Fruit fly (Drosophila melanogaster): Measurements from ENCODE around the gene ush.

The ush gene

dm6 chr2L:520331-521000, 44.4 kb downstream of the ush start (continued):
- TF ChIP-seq CG17359 (tag; optimal IDR thresholded peaks at IDR 0.05) (peak; percentile 92), CG13424 (tag; optimal IDR thresholded peaks at IDR 0.05) (peak; percentile 90), CG32532 (GFP tag; IDR thresholded peaks at IDR 0.05) (peak; percentile 53), Deaf1 (tag; optimal IDR thresholded peaks at IDR 0.05) (peak; percentile 66), sens (GFP tag) (peak; percentile 99), nau (GFP tag; optimal IDR thresholded peaks at IDR 0.05) (peak; percentile 75), hkb (optimal IDR thresholded peaks at IDR 0.05) (no peak), hkb (GFP tag; IDR thresholded peaks at IDR 0.05) (peak; percentile 94), CG8924 (tag; optimal IDR thresholded peaks at IDR 0.05) (peak; percentile 92), Mad (GFP tag; optimal IDR thresholded peaks at IDR 0.05) (peak; percentile 85), Scr (GFP tag; IDR thresholded peaks at IDR 0.05; ENCODE audit: partially characterized antibody) (no peak), rib (GFP tag; IDR thresholded peaks at IDR 0.05) (no peak), Ptx1 (GFP tag; IDR thresholded peaks at IDR 0.05) (peak; percentile 88), knrl (GFP tag; IDR thresholded peaks at IDR 0.05; ENCODE audit: partially characterized antibody) (no peak), ems (GFP tag; optimal IDR thresholded peaks at IDR 0.05) (peak; percentile 86), bbx (GFP tag; IDR thresholded peaks at IDR 0.05; ENCODE audit: partially characterized antibody) (no peak), Ssrp (tag; optimal IDR thresholded peaks at IDR 0.05) (peak; percentile 90), nom (GFP tag; optimal IDR thresholded peaks at IDR 0.05) (no peak), scrt (GFP tag; optimal IDR thresholded peaks at IDR 0.05) (peak; percentile 35), CG17385 (GFP tag; optimal IDR thresholded peaks at IDR 0.05) (peak; percentile 84), BEAF-32 (GFP tag; optimal IDR thresholded peaks at IDR 0.05) (no peak), CG8089 (GFP tag; optimal IDR thresholded peaks at IDR 0.05) (peak; percentile 80), CG18599 (GFP tag; optimal IDR thresholded peaks at IDR 0.05) (peak; percentile 77), CG15269 (tag; optimal IDR thresholded peaks at IDR 0.05) (peak; percentile 88), zen2 (GFP tag; IDR thresholded peaks at IDR 0.05; ENCODE audit: partially characterized antibody) (no peak), ato (GFP tag; IDR thresholded peaks at IDR 0.05; ENCODE audit: partially characterized antibody) (no peak), Doc2 (GFP tag; IDR thresholded peaks at IDR 0.05) (no peak), CG18764 (GFP tag; optimal IDR thresholded peaks at IDR 0.05) (peak; percentile 36), cwo (GFP tag; optimal IDR thresholded peaks at IDR 0.05) (peak; percentile 39), NK7.1 (GFP tag; optimal IDR thresholded peaks at IDR 0.05) (peak; percentile 78), CG10366 (GFP tag; IDR thresholded peaks at IDR 0.05) (peak; percentile 86), otp (GFP tag; IDR thresholded peaks at IDR 0.05) (peak; percentile 87), jumu (GFP tag; optimal IDR thresholded peaks at IDR 0.05) (peak; percentile 84), CG4328 (GFP tag; optimal IDR thresholded peaks at IDR 0.05) (no peak), nmo (GFP tag; optimal IDR thresholded peaks at IDR 0.05) (peak; percentile 94), CG13894 (tag; optimal IDR thresholded peaks at IDR 0.05) (no peak), CG13287 (GFP tag; IDR thresholded peaks at IDR 0.05; ENCODE audit: partially characterized antibody) (no peak), CG11456 (GFP tag; IDR thresholded peaks at IDR 0.05) (peak; percentile 58; the same call in 2 of the 3 replicates), HmgZ (tag; optimal IDR thresholded peaks at IDR 0.05) (peak; percentile 66), Mrtf (GFP tag; IDR thresholded peaks at IDR 0.05) (peak; percentile 71), CG15601 (tag; optimal IDR thresholded peaks at IDR 0.05) (peak; percentile 87), en (GFP tag; optimal IDR thresholded peaks at IDR 0.05) (peak; percentile 88), CG9817 (tag; optimal IDR thresholded peaks at IDR 0.05) (peak; percentile 58), Hr51 (GFP tag; optimal IDR thresholded peaks at IDR 0.05) (peak; percentile 73 to 95), CG1792 (GFP tag; optimal IDR thresholded peaks at IDR 0.05) (peak; percentile 57), Hr39 (optimal IDR thresholded peaks at IDR 0.05) (no peak), grau (tag; optimal IDR thresholded peaks at IDR 0.05) (peak; percentile 88), CG4424 (GFP tag; optimal IDR thresholded peaks at IDR 0.05) (peak; percentile 77)

Data from whole organism, embryonic.